Fruit fly (Drosophila melanogaster): ENCODE data around the gene Rcd4.

Gene Rcd4

DNA sequence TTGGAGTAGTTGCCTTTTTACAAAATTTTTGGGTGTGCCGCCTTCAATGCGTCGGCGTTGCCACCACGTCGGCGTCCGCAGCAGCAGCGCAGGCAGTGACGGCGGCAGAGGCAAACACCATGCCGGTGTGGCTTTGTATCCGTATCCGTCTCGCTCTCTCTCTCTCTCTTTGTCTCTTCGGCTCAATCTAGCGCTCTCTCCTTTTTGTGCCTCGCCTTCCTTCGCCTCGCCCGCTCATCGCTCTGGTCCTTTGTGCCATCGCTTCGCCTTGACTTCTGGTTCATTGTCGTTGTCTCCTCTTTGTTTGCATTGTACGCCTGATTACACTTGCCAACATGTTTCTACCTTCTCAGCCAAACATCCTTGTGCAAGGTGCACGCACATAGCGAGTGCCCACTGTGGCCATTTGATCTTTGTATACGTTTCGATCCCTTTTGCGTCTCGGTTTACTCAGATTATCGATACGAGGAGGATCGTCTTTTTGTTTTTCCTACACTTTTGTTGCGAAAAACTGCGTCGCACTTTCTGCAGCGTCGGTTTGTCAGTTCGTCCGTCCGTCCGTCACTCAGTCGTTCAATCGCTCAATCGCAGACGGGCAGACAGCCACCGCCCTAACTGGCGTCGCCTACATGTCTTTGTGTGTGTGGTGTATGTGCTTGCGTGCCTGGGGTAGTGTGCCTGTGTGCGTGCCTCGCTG lies 33.8 kb downstream of the Rcd4 start (continued):
- TF ChIP-seq vfl (GFP tag; optimal IDR thresholded peaks at IDR 0.05) (no peak), pros (GFP tag; optimal IDR thresholded peaks at IDR 0.05) (peak; percentile 89), CG8765 (GFP tag; IDR thresholded peaks at IDR 0.05) (no peak), Dek (tag; optimal IDR thresholded peaks at IDR 0.05) (no peak), CG15011 (GFP tag; optimal IDR thresholded peaks at IDR 0.05) (no peak), Optix (GFP tag; IDR thresholded peaks at IDR 0.05) (no peak), grn (GFP tag; optimal IDR thresholded peaks at IDR 0.05) (no peak), Tbp (GFP tag; optimal IDR thresholded peaks at IDR 0.05) (no peak), CkIIα-i1 (GFP tag; IDR thresholded peaks at IDR 0.05) (no peak), Bgb (GFP tag; IDR thresholded peaks at IDR 0.05; ENCODE audit: partially characterized antibody) (no peak), eve (GFP tag; optimal IDR thresholded peaks at IDR 0.05) (no peak), vnd (GFP tag; IDR thresholded peaks at IDR 0.05; ENCODE audit: partially characterized antibody) (no peak), grau (tag; optimal IDR thresholded peaks at IDR 0.05) (peak; percentile 94), Lim3 (GFP tag; IDR thresholded peaks at IDR 0.05) (no peak), CG17802 (tag; optimal IDR thresholded peaks at IDR 0.05) (no peak), Stat92E (GFP tag; optimal IDR thresholded peaks at IDR 0.05) (no peak), h (optimal IDR thresholded peaks at IDR 0.05) (no peak), CG14014 (GFP tag; IDR thresholded peaks at IDR 0.05) (no peak), CG4424 (GFP tag; optimal IDR thresholded peaks at IDR 0.05) (no peak), Sox102F (GFP tag; optimal IDR thresholded peaks at IDR 0.05) (no peak), Antp (GFP tag; optimal IDR thresholded peaks at IDR 0.05) (peak; percentile 9), oc (tag; optimal IDR thresholded peaks at IDR 0.05) (no peak), CG15073 (GFP tag; optimal IDR thresholded peaks at IDR 0.05) (no peak), gsb-n (tag; optimal IDR thresholded peaks at IDR 0.05) (no peak), row (GFP tag; IDR thresholded peaks at IDR 0.05) (peak; percentile 44; the same call in 2 of the 3 replicates), CG6175 (GFP tag; IDR thresholded peaks at IDR 0.05) (no peak), HLHmδ (GFP tag; optimal IDR thresholded peaks at IDR 0.05) (peak; percentile 58), peb (GFP tag; IDR thresholded peaks at IDR 0.05) (no peak), CG1024 (GFP tag; IDR thresholded peaks at IDR 0.05) (0 out of 2 replicates have a peak, but pooled peaks have one; percentile 11), Lpt (GFP tag; optimal IDR thresholded peaks at IDR 0.05) (no peak), CG16813 (GFP tag; IDR thresholded peaks at IDR 0.05; ENCODE audit: partially characterized antibody) (no peak), sd (tag; optimal IDR thresholded peaks at IDR 0.05) (no peak), CG6272 (GFP tag; IDR thresholded peaks at IDR 0.05) (no peak), chn (GFP tag; optimal IDR thresholded peaks at IDR 0.05) (peak; percentile 42), CG10267 (tag; optimal IDR thresholded peaks at IDR 0.05) (no peak), CG1832 (GFP tag; optimal IDR thresholded peaks at IDR 0.05) (peak; percentile 82), ATbp (GFP tag; optimal IDR thresholded peaks at IDR 0.05) (no peak), unpg (GFP tag; optimal IDR thresholded peaks at IDR 0.05) (no peak), kay (GFP tag; optimal IDR thresholded peaks at IDR 0.05) (no peak), CG32772 (GFP tag; IDR thresholded peaks at IDR 0.05) (no peak), CG12769 (tag; optimal IDR thresholded peaks at IDR 0.05) (no peak), gcm (GFP tag; optimal IDR thresholded peaks at IDR 0.05) (peak; percentile 21), Dref (GFP tag; IDR thresholded peaks at IDR 0.05) (no peak), CG14441 (GFP tag; IDR thresholded peaks at IDR 0.05) (no peak), fd64A (GFP tag; optimal IDR thresholded peaks at IDR 0.05) (no peak), CG17829 (tag; optimal IDR thresholded peaks at IDR 0.05) (no peak), salm (tag; optimal IDR thresholded peaks at IDR 0.05) (no peak), Bteb2 (GFP tag; optimal IDR thresholded peaks at IDR 0.05) (no peak), sr (GFP tag; IDR thresholded peaks at IDR 0.05) (no peak), CG3281 (GFP tag; optimal IDR thresholded peaks at IDR 0.05) (no peak), C15 (GFP tag; IDR thresholded peaks at IDR 0.05) (no peak)

Measured in whole organism, embryonic.